Worm (Caenorhabditis elegans): ENCODE measurements around the gene tsp-20.

DNA sequence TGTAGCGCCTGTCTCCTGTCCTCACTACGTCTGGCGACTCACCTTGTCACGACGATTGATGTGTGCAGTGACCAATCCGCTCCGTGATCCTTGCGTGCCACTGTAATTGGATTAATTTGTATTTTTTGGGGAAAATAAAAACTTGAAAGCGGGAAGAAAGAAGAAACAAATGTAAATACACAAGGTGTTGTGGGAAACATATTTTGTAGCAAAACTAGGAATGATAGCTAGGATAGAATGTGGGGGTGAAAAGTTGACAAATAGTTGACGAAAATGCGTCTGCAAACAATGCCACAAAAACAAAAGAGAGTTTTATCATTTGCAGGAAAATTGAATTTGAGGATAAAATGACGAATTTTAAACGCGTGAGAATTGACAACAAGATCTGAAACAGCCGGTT, 23.1 kb upstream of the tsp-20 start, which contains the start of gene B0198.3:
- TF ChIP-seq nhr-237 (tag; optimal IDR thresholded peaks at IDR 0.05): no peak
- TF ChIP-seq unc-62 (GFP tag; optimal IDR thresholded peaks at IDR 0.05): no peak
- TF ChIP-seq lin-13 (tag; optimal IDR thresholded peaks at IDR 0.05): no peak
- no peak for TF ChIP-seq blmp-1 (tag; optimal IDR thresholded peaks at IDR 0.05)
- TF ChIP-seq nhr-76 (tag; optimal IDR thresholded peaks at IDR 0.05): no peak
- TF ChIP-seq nhr-28 (tag; optimal IDR thresholded peaks at IDR 0.05): no peak
- no peak for TF ChIP-seq unc-120 (tag; optimal IDR thresholded peaks at IDR 0.05; ENCODE audit: poor library complexity, severe bottlenecking)
- no peak for TF ChIP-seq nhr-12 (tag; optimal IDR thresholded peaks at IDR 0.05)
- no peak for TF ChIP-seq lsy-2 (tag; optimal IDR thresholded peaks at IDR 0.05)
- no peak for TF ChIP-seq snpc-4 (tag; optimal IDR thresholded peaks at IDR 0.05)
- no peak for TF ChIP-seq mep-1 (tag; optimal IDR thresholded peaks at IDR 0.05)
- TF ChIP-seq elt-3 (tag; optimal IDR thresholded peaks at IDR 0.05): no peak
- TF ChIP-seq cnd-1 (tag; optimal IDR thresholded peaks at IDR 0.05): no peak
- no peak for TF ChIP-seq M03D4.4 (tag; optimal IDR thresholded peaks at IDR 0.05)
